Worm (Caenorhabditis elegans) whole organism, late embryonic: ENCODE measurements around the gene gtf-2A2.

ENCODE experiments used
- C08G9.2 ChIP-seq: sonication (generic microtip); optimal IDR thresholded peaks from 2 replicates; lab custom pipeline; 2016; ENCODE audit warnings: mild to moderate bottlenecking, missing genetic modification characterization, moderate library complexity, missing compliant biosample characterization
- C38D4.7 ChIP-seq: fragments of 200-800 bp; sonication (Bioruptor generic); optimal IDR thresholded peaks from 2 replicates; lab custom pipeline; 2018; ENCODE audit warnings: mild to moderate bottlenecking, missing genetic modification characterization, moderate library complexity, missing compliant biosample characterization
- F13H6.1 ChIP-seq: sonication (generic microtip); optimal IDR thresholded peaks from 2 replicates; lab custom pipeline; 2016; ENCODE audit warnings: missing genetic modification characterization, missing compliant biosample characterization
- K02D7.2 ChIP-seq: sonication (generic microtip); optimal IDR thresholded peaks from 2 replicates; lab custom pipeline; 2017; ENCODE audit warnings: mild to moderate bottlenecking, missing genetic modification characterization, missing compliant biosample characterization
- K09A11.1 ChIP-seq: sonication (generic microtip); optimal IDR thresholded peaks from 2 replicates; lab custom pipeline; 2017; ENCODE audit warnings: antibody characterized with exemption, mild to moderate bottlenecking, missing genetic modification characterization, missing compliant biosample characterization; ENCODE audit not compliant: insufficient read depth
- T23F11.4 ChIP-seq: fragments of 200-800 bp; sonication (Bioruptor generic); optimal IDR thresholded peaks from 2 replicates; lab custom pipeline; 2018; ENCODE audit warnings: mild to moderate bottlenecking, missing genetic modification characterization, missing compliant biosample characterization
- ama-1 ChIP-seq: fragments of 150-350 bp; optimal IDR thresholded peaks from 2 replicates; lab custom pipeline; 2014
- ceh-18 ChIP-seq: sonication (generic microtip); optimal IDR thresholded peaks from 2 replicates; lab custom pipeline; 2016; ENCODE audit warnings: missing genetic modification characterization, missing compliant biosample characterization
- ceh-19 ChIP-seq: fragments of 200-800 bp; sonication (Bioruptor generic); optimal IDR thresholded peaks from 2 replicates; lab custom pipeline; 2018; ENCODE audit warnings: mild to moderate bottlenecking, missing genetic modification characterization, missing compliant biosample characterization
- ceh-2 ChIP-seq: sonication (generic microtip); optimal IDR thresholded peaks from 2 replicates; lab custom pipeline; 2016; ENCODE audit warnings: missing genotype, missing genetic modification characterization, missing compliant biosample characterization
- ceh-30 ChIP-seq: fragments of 150-350 bp; optimal IDR thresholded peaks from 2 replicates; lab custom pipeline; 2014; ENCODE audit warnings: missing biosample characterization, missing genetic modification characterization
- ceh-31 ChIP-seq: sonication (generic microtip); optimal IDR thresholded peaks from 2 replicates; lab custom pipeline; 2016; ENCODE audit warnings: missing genetic modification characterization, missing compliant biosample characterization
- ceh-34 ChIP-seq: sonication (generic microtip); optimal IDR thresholded peaks from 2 replicates; lab custom pipeline; 2016; ENCODE audit warnings: mild to moderate bottlenecking, missing genetic modification characterization, missing compliant biosample characterization
- ceh-48 ChIP-seq: sonication (generic microtip); optimal IDR thresholded peaks from 2 replicates; lab custom pipeline; 2016; ENCODE audit warnings: missing genetic modification characterization, inconsistent platforms, missing compliant biosample characterization
- ceh-6 ChIP-seq: fragments of 200-800 bp; sonication (Bioruptor generic); optimal IDR thresholded peaks from 2 replicates; lab custom pipeline; 2018; ENCODE audit warnings: mild to moderate bottlenecking, missing genetic modification characterization, missing compliant biosample characterization
- che-1 ChIP-seq: sonication (generic microtip); optimal IDR thresholded peaks from 2 replicates; lab custom pipeline; 2016; ENCODE audit warnings: mild to moderate bottlenecking, missing genetic modification characterization, missing compliant biosample characterization
- dve-1 ChIP-seq: sonication (generic microtip); optimal IDR thresholded peaks from 2 replicates; lab custom pipeline; 2017; ENCODE audit warnings: antibody characterized with exemption, mild to moderate bottlenecking, missing genetic modification characterization, missing compliant biosample characterization
- ets-4 ChIP-seq: sonication (generic microtip); optimal IDR thresholded peaks from 2 replicates; lab custom pipeline; 2016; ENCODE audit warnings: missing genetic modification characterization, missing compliant biosample characterization
- gmeb-2 ChIP-seq: sonication (generic microtip); optimal IDR thresholded peaks from 2 replicates; lab custom pipeline; 2016; ENCODE audit warnings: missing genetic modification characterization, inconsistent platforms, missing compliant biosample characterization
- hlh-13 ChIP-seq: fragments of 200-800 bp; sonication (Bioruptor generic); optimal IDR thresholded peaks from 2 replicates; lab custom pipeline; 2018; ENCODE audit warnings: mild to moderate bottlenecking, missing genetic modification characterization, missing compliant biosample characterization
- hlh-15 ChIP-seq: sonication (generic microtip); optimal IDR thresholded peaks from 2 replicates; lab custom pipeline; 2016; ENCODE audit warnings: missing genetic modification characterization, missing compliant biosample characterization
- hlh-30 ChIP-seq: sonication (generic microtip); optimal IDR thresholded peaks from 2 replicates; lab custom pipeline; 2017; ENCODE audit warnings: antibody characterized with exemption, missing genetic modification characterization, missing compliant biosample characterization; ENCODE audit not compliant: insufficient read depth
- hlh-6 ChIP-seq: sonication (generic microtip); optimal IDR thresholded peaks from 2 replicates; lab custom pipeline; 2016; ENCODE audit warnings: missing genotype, missing genetic modification characterization, missing compliant biosample characterization
- hlh-8 ChIP-seq: sonication (generic microtip); optimal IDR thresholded peaks from 2 replicates; lab custom pipeline; 2016; ENCODE audit warnings: missing genotype, missing genetic modification characterization, missing compliant biosample characterization
- lim-6 ChIP-seq: sonication (generic microtip); optimal IDR thresholded peaks from 2 replicates; lab custom pipeline; 2016; ENCODE audit warnings: missing genetic modification characterization, missing compliant biosample characterization
- madf-2 ChIP-seq: sonication (generic microtip); optimal IDR thresholded peaks from 2 replicates; lab custom pipeline; 2017; ENCODE audit warnings: missing genetic modification characterization, missing compliant biosample characterization
- nfya-1 ChIP-seq: sonication (generic microtip); optimal IDR thresholded peaks from 2 replicates; lab custom pipeline; 2017; ENCODE audit warnings: missing genetic modification characterization, mild to moderate bottlenecking, missing compliant biosample characterization, antibody characterized with exemption, moderate library complexity
- nhr-11 ChIP-seq: fragments of 150-350 bp; optimal IDR thresholded peaks from 2 replicates; lab custom pipeline; 2014; ENCODE audit warnings: missing biosample characterization, missing genetic modification characterization
- nhr-232 ChIP-seq: sonication (generic microtip); optimal IDR thresholded peaks from 2 replicates; lab custom pipeline; 2016; ENCODE audit warnings: missing genetic modification characterization, missing compliant biosample characterization
- odd-2 ChIP-seq: sonication (generic microtip); optimal IDR thresholded peaks from 2 replicates; lab custom pipeline; 2017; ENCODE audit warnings: antibody characterized with exemption, mild to moderate bottlenecking, missing genetic modification characterization, missing compliant biosample characterization
- pax-1 ChIP-seq: fragments of 150-350 bp; optimal IDR thresholded peaks from 2 replicates; lab custom pipeline; 2014; ENCODE audit warnings: missing biosample characterization, missing genetic modification characterization
- ref-2 ChIP-seq: sonication (generic microtip); optimal IDR thresholded peaks from 2 replicates; lab custom pipeline; 2016; ENCODE audit warnings: missing genetic modification characterization, missing compliant biosample characterization
- rnt-1 ChIP-seq: sonication (generic microtip); optimal IDR thresholded peaks from 2 replicates; lab custom pipeline; 2016; ENCODE audit warnings: missing genetic modification characterization, missing compliant biosample characterization
- sox-2 ChIP-seq: fragments of 200-800 bp; sonication (Bioruptor generic); IDR thresholded peaks from 2 replicates; pipeline ENCODE4 v1.3.6; 2022; ENCODE audit warnings: missing genetic modification reagents, missing genetic modification characterization, missing compliant biosample characterization
- tbx-2 ChIP-seq: sonication (generic microtip); optimal IDR thresholded peaks from 2 replicates; lab custom pipeline; 2016; ENCODE audit warnings: missing genetic modification characterization, missing compliant biosample characterization
- tbx-7 ChIP-seq: sonication (generic microtip); optimal IDR thresholded peaks from 2 replicates; lab custom pipeline; 2016; ENCODE audit warnings: missing genotype, missing genetic modification characterization, missing compliant biosample characterization
- ttx-3 ChIP-seq: sonication (generic microtip); optimal IDR thresholded peaks from 2 replicates; lab custom pipeline; 2016; ENCODE audit warnings: missing genetic modification reagents, missing genetic modification characterization, missing compliant biosample characterization
- unc-3 ChIP-seq, 2 experiments: fragments of 200-800 bp in 1 of 2; sonication (Bioruptor generic) in 1 of 2; sonication (generic microtip) in 1 of 2; conservative IDR thresholded peaks in 1 of 2; optimal IDR thresholded peaks in 1 of 2; 2 replicates each; pipeline versions ENCODE4 v1.3.6 to Lab custom; 2016 to 2022; ENCODE audit warnings: missing compliant biosample characterization in 2 of 2, missing genetic modification characterization in 2 of 2, missing genetic modification reagents in 1 of 2
- unc-42 ChIP-seq: sonication (generic microtip); optimal IDR thresholded peaks from 2 replicates; lab custom pipeline; 2016; ENCODE audit warnings: missing genotype, missing genetic modification characterization, missing compliant biosample characterization
- unc-55 ChIP-seq: sonication (generic microtip); optimal IDR thresholded peaks from 2 replicates; lab custom pipeline; 2017; ENCODE audit warnings: missing biosample characterization, missing genetic modification reagents, missing genetic modification characterization
- unc-86 ChIP-seq: sonication (generic microtip); optimal IDR thresholded peaks from 2 replicates; lab custom pipeline; 2016; ENCODE audit warnings: missing genetic modification characterization, missing compliant biosample characterization
- zip-5 ChIP-seq: sonication (generic microtip); optimal IDR thresholded peaks from 2 replicates; lab custom pipeline; 2016; ENCODE audit warnings: missing genetic modification characterization, missing compliant biosample characterization
- ztf-16 ChIP-seq: sonication (generic microtip); optimal IDR thresholded peaks from 2 replicates; lab custom pipeline; 2017; ENCODE audit warnings: missing genetic modification characterization, missing compliant biosample characterization

gtf-2A2 gene

ce11 chrIII:12585842-12586241, 38.7 kb upstream of the gtf-2A2 start:
- no peak for TF ChIP-seq nhr-11 (tag; lab: Kevin White, UChicago)
- peak; percentile 86 for TF ChIP-seq nfya-1 (tag; lab: Kevin White, UChicago)

ce11 chrIII:12591923-12592322, 32.6 kb upstream of the gtf-2A2 start:
- no peak for TF ChIP-seq ceh-6 (GFP tag; lab: Kevin White, UChicago)
- TF ChIP-seq madf-2: no peak
- no peak for TF ChIP-seq unc-86
- TF ChIP-seq ama-1: no peak
- no peak for TF ChIP-seq unc-55 (GFP tag; lab: Kevin White, UChicago)
- TF ChIP-seq ceh-19 (GFP tag; lab: Kevin White, UChicago): no peak
- TF ChIP-seq nfya-1 (tag; lab: Kevin White, UChicago): no peak
- TF ChIP-seq ttx-3: no peak

ce11 chrIII:12595640-12596039, 28.9 kb upstream of the gtf-2A2 start:
- TF ChIP-seq nhr-232 (tag; lab: Kevin White, UChicago) (no peak), dve-1 (peak; percentile 53), ceh-34 (tag; lab: Kevin White, UChicago) (no peak), ama-1 (peak; percentile 53)

- TF ChIP-seq K09A11.1 (tag; lab: Kevin White, UChicago) (no peak), pax-1 (tag; lab: Kevin White, UChicago) (peak; percentile 50), gmeb-2 (tag; lab: Kevin White, UChicago) (peak; percentile 16), hlh-15 (tag; lab: Kevin White, UChicago) (no peak), F13H6.1 (tag; lab: Kevin White, UChicago) (no peak), ceh-30 (peak; percentile 85), hlh-8 (tag; lab: Kevin White, UChicago) (no peak), ref-2 (tag; lab: Kevin White, UChicago) (peak; percentile 55), lim-6 (tag; lab: Kevin White, UChicago) (no peak), ama-1 (peak; percentile 92), hlh-30 (tag; lab: Kevin White, UChicago) (peak; percentile 97), sox-2 (GFP tag; lab: Robert Waterston, UW) (no peak), hlh-6 (tag; lab: Kevin White, UChicago) (no peak), odd-2 (tag; lab: Kevin White, UChicago) (no peak), zip-5 (tag; lab: Kevin White, UChicago) (no peak), C38D4.7 (peak; percentile 47), ceh-2 (tag; lab: Kevin White, UChicago) (no peak), unc-86 (peak; percentile 58), T23F11.4 (peak; percentile 59), nhr-232 (tag; lab: Kevin White, UChicago) (no peak), tbx-2 (tag; lab: Kevin White, UChicago) (peak; percentile 54), ceh-18 (peak; percentile 37), ets-4 (no peak), C08G9.2 (tag; lab: Kevin White, UChicago) (no peak), rnt-1 (tag; lab: Kevin White, UChicago) (no peak), ceh-48 (tag; lab: Kevin White, UChicago) (peak; percentile 95), nfya-1 (tag; lab: Kevin White, UChicago) (peak; percentile 91), tbx-7 (tag; lab: Kevin White, UChicago) (no peak), che-1 (tag; lab: Kevin White, UChicago) (peak; percentile 16), unc-42 (tag; lab: Kevin White, UChicago) (peak; percentile 67), hlh-13 (GFP tag; lab: Kevin White, UChicago) (no peak), ceh-31 (peak; percentile 40), unc-3 (GFP tag; conservative IDR thresholded peaks at IDR 0.05; lab: Robert Waterston, UW) (0 out of 2 replicates have a peak, but pooled peaks have one; percentile 13), unc-3 (tag; optimal IDR thresholded peaks at IDR 0.05; lab: Kevin White, UChicago) (no peak), ztf-16 (tag; lab: Kevin White, UChicago) (no peak), ceh-34 (tag; lab: Kevin White, UChicago) (peak; percentile 65), K02D7.2 (tag; lab: Kevin White, UChicago) (peak; percentile 47), madf-2 (no peak), unc-55 (GFP tag; lab: Kevin White, UChicago) (peak; percentile 53), dve-1 (peak; percentile 16)
These were observed 25.9 kb upstream of the gtf-2A2 start for ce11 chrIII:12598418-12599330.
